Worm (Caenorhabditis elegans) whole organism, mixed stage, embryonic: ENCODE measurements around the gene F47B7.5.

Experiments
- M03D4.4 ChIP-seq: sonication (generic microtip); optimal IDR thresholded peaks from 2 replicates; lab custom pipeline; 2017; ENCODE audit warnings: mild to moderate bottlenecking, missing genetic modification characterization, missing compliant biosample characterization
- bed-3 ChIP-seq: fragments of 200-800 bp; sonication (Bioruptor generic); optimal IDR thresholded peaks from 3 replicates; lab custom pipeline; 2018; ENCODE audit warnings: mild to moderate bottlenecking, missing genetic modification characterization, moderate library complexity, missing compliant biosample characterization
- blmp-1 ChIP-seq: fragments of 150-350 bp; optimal IDR thresholded peaks from 2 replicates; lab custom pipeline; 2014; ENCODE audit warnings: missing biosample characterization, missing genetic modification characterization
- ceh-39 ChIP-seq: fragments of 150-350 bp; optimal IDR thresholded peaks from 2 replicates; lab custom pipeline; 2014; ENCODE audit warnings: missing biosample characterization, missing genetic modification characterization
- ceh-43 ChIP-seq: fragments of 200-800 bp; sonication (Bioruptor generic); optimal IDR thresholded peaks from 2 replicates; lab custom pipeline; 2018; ENCODE audit warnings: mild to moderate bottlenecking, missing genetic modification characterization, moderate library complexity, missing compliant biosample characterization
- ceh-83 ChIP-seq: fragments of 200-800 bp; sonication (Bioruptor generic); optimal IDR thresholded peaks from 2 replicates; lab custom pipeline; 2018; ENCODE audit warnings: mild to moderate bottlenecking, missing genetic modification characterization, missing compliant biosample characterization
- ces-1 ChIP-seq: fragments of 150-350 bp; optimal IDR thresholded peaks from 2 replicates; lab custom pipeline; 2014; ENCODE audit warnings: missing biosample characterization, missing genetic modification reagents, missing genetic modification characterization
- cnd-1 ChIP-seq: fragments of 200-800 bp; sonication (Bioruptor generic); optimal IDR thresholded peaks from 2 replicates; lab custom pipeline; 2018; ENCODE audit warnings: mild to moderate bottlenecking, missing genetic modification characterization, missing compliant biosample characterization
- drap-1 ChIP-seq: fragments of 200-800 bp; sonication (Bioruptor generic); optimal IDR thresholded peaks from 3 replicates; lab custom pipeline; 2018; ENCODE audit warnings: mild to moderate bottlenecking, missing genetic modification characterization, missing compliant biosample characterization
- elt-3 ChIP-seq: fragments of 150-350 bp; optimal IDR thresholded peaks from 2 replicates; lab custom pipeline; 2014; ENCODE audit warnings: missing biosample characterization, missing genetic modification characterization
- flh-1 ChIP-seq: fragments of 200-800 bp; sonication (Bioruptor generic); optimal IDR thresholded peaks from 2 replicates; lab custom pipeline; 2018; ENCODE audit warnings: mild to moderate bottlenecking, missing genetic modification characterization, moderate library complexity, missing compliant biosample characterization
- hlh-1 ChIP-seq: fragments of 150-350 bp; optimal IDR thresholded peaks from 2 replicates; lab custom pipeline; 2014; ENCODE audit warnings: missing biosample characterization, missing genetic modification reagents, missing genetic modification characterization
- lin-13 ChIP-seq: fragments of 150-350 bp; optimal IDR thresholded peaks from 2 replicates; lab custom pipeline; 2014; ENCODE audit warnings: missing biosample characterization, missing genetic modification characterization
- lin-32 ChIP-seq: fragments of 200-800 bp; sonication (Bioruptor generic); optimal IDR thresholded peaks from 2 replicates; lab custom pipeline; 2018; ENCODE audit warnings: mild to moderate bottlenecking, missing genetic modification characterization, missing compliant biosample characterization
- lsy-2 ChIP-seq: fragments of 150-350 bp; optimal IDR thresholded peaks from 2 replicates; lab custom pipeline; 2014; ENCODE audit warnings: missing biosample characterization, missing genetic modification characterization
- mab-5 ChIP-seq: fragments of 150-350 bp; optimal IDR thresholded peaks from 2 replicates; lab custom pipeline; 2014; ENCODE audit warnings: missing biosample characterization, missing genetic modification characterization
- mep-1 ChIP-seq: fragments of 150-350 bp; optimal IDR thresholded peaks from 2 replicates; lab custom pipeline; 2017; ENCODE audit warnings: missing biosample characterization, missing genetic modification reagents, missing genetic modification characterization, inconsistent platforms
- mls-2 ChIP-seq: sonication (generic microtip); optimal IDR thresholded peaks from 2 replicates; lab custom pipeline; 2016; ENCODE audit warnings: mild to moderate bottlenecking, missing genetic modification characterization, moderate library complexity, missing compliant biosample characterization
- nhr-12 ChIP-seq: fragments of 150-350 bp; optimal IDR thresholded peaks from 2 replicates; lab custom pipeline; 2014; ENCODE audit warnings: missing biosample characterization, missing genetic modification characterization
- nhr-2 ChIP-seq: fragments of 150-350 bp; optimal IDR thresholded peaks from 2 replicates; lab custom pipeline; 2014; ENCODE audit warnings: missing biosample characterization, missing genetic modification characterization
- nhr-237 ChIP-seq: fragments of 150-350 bp; optimal IDR thresholded peaks from 2 replicates; lab custom pipeline; 2014; ENCODE audit warnings: missing biosample characterization, missing genetic modification characterization
- nhr-28 ChIP-seq: fragments of 150-350 bp; optimal IDR thresholded peaks from 2 replicates; lab custom pipeline; 2014; ENCODE audit warnings: missing biosample characterization, missing genetic modification characterization
- nhr-76 ChIP-seq: sonication (generic microtip); optimal IDR thresholded peaks from 2 replicates; lab custom pipeline; 2017; ENCODE audit warnings: missing biosample characterization, missing genetic modification characterization
- pha-4 ChIP-seq: fragments of 150-350 bp; optimal IDR thresholded peaks from 2 replicates; lab custom pipeline; 2018; ENCODE audit warnings: missing biosample characterization, missing genetic modification reagents, missing genetic modification characterization
- sem-2 ChIP-seq: fragments of 200-800 bp; sonication (Bioruptor generic); optimal IDR thresholded peaks from 2 replicates; lab custom pipeline; 2018; ENCODE audit warnings: mild to moderate bottlenecking, missing genetic modification characterization, missing compliant biosample characterization
- snpc-4 ChIP-seq: fragments of 150-350 bp; optimal IDR thresholded peaks from 2 replicates; lab custom pipeline; 2014; ENCODE audit warnings: missing biosample characterization, missing genetic modification characterization
- sptf-1 ChIP-seq: sonication (generic microtip); optimal IDR thresholded peaks from 2 replicates; lab custom pipeline; 2017; ENCODE audit warnings: mild to moderate bottlenecking, missing genetic modification characterization, moderate library complexity, missing compliant biosample characterization
- tbx-8 ChIP-seq: fragments of 200-800 bp; sonication (Bioruptor generic); optimal IDR thresholded peaks from 2 replicates; lab custom pipeline; 2018; ENCODE audit warnings: mild to moderate bottlenecking, missing genetic modification characterization, moderate library complexity, missing compliant biosample characterization
- unc-120 ChIP-seq: sonication (generic microtip); optimal IDR thresholded peaks from 2 replicates; lab custom pipeline; 2017; ENCODE audit warnings: missing genetic modification characterization, missing compliant biosample characterization; ENCODE audit not compliant: poor library complexity, severe bottlenecking
- unc-39 ChIP-seq: fragments of 150-350 bp; optimal IDR thresholded peaks from 2 replicates; lab custom pipeline; 2014; ENCODE audit warnings: missing biosample characterization, missing genetic modification characterization
- unc-62 ChIP-seq: fragments of 150-350 bp; optimal IDR thresholded peaks from 2 replicates; lab custom pipeline; 2014; ENCODE audit warnings: missing biosample characterization, missing genetic modification reagents, missing genetic modification characterization
- zip-8 ChIP-seq: fragments of 150-350 bp; optimal IDR thresholded peaks from 2 replicates; lab custom pipeline; 2014; ENCODE audit warnings: missing biosample characterization, missing genetic modification characterization
- ztf-11 ChIP-seq: fragments of 150-350 bp; optimal IDR thresholded peaks from 2 replicates; lab custom pipeline; 2014; ENCODE audit warnings: missing biosample characterization, missing genetic modification characterization

Gene F47B7.5

ce11 chrX:3772405-3772804, 3.8 kb upstream of the F47B7.5 start, which contains the start of gene F47B7.2:
F47B7.2 (plus strand) TSS chrX:3772762.
- no peak for TF ChIP-seq nhr-76 (tag; lab: Kevin White, UChicago)
- no peak for TF ChIP-seq blmp-1
- peak; percentile 52 for TF ChIP-seq mep-1 (tag; lab: Kevin White, UChicago)
- no peak for TF ChIP-seq mls-2 (tag; lab: Kevin White, UChicago)
- TF ChIP-seq nhr-2 (tag; lab: Kevin White, UChicago): no peak
- TF ChIP-seq unc-39: no peak
- TF ChIP-seq flh-1: no peak
- peak; percentile 20 for TF ChIP-seq sptf-1
- peak; percentile 91 for TF ChIP-seq ces-1 (GFP tag; lab: Kevin White, UChicago)
- TF ChIP-seq lin-13 (tag; lab: Kevin White, UChicago): no peak
- TF ChIP-seq zip-8 (tag; lab: Kevin White, UChicago): no peak
- TF ChIP-seq lsy-2 (tag; lab: Kevin White, UChicago): no peak
- no peak for TF ChIP-seq ztf-11
- TF ChIP-seq lin-32 (GFP tag; lab: Kevin White, UChicago): no peak
- TF ChIP-seq nhr-12: no peak

DNA sequence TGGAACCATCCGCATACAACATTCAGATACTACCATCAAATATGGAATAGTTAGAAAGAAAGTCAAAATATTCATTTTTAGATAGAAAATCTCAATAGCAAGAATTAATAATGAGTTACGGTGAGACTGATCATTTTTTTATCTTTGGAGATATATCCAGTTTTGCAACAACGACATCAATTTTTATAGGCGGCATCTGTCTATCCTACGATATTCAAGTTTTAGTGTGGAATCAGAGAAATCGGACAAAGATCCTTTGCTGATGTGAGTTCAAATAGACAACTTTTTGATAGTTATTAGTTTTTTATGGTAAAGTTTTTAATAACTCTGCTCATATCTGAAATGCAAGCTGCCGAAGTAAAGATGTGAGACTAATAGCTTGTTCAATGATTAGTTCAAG, 2.1 kb downstream of the F47B7.5 start, which contains the start of gene F47B7.4:
F47B7.4 (minus strand) TSS at position 101 of the 400 bp plus-strand sequence.
- no peak for TF ChIP-seq tbx-8 (GFP tag; lab: Kevin White, UChicago)
- no peak for TF ChIP-seq lsy-2 (tag; lab: Kevin White, UChicago)
- no peak for TF ChIP-seq blmp-1
- TF ChIP-seq unc-39: no peak
- TF ChIP-seq pha-4 (tag; lab: Kevin White, UChicago): no peak
- TF ChIP-seq snpc-4 (tag; lab: Kevin White, UChicago): no peak
- TF ChIP-seq unc-62: no peak
- TF ChIP-seq mab-5 (tag; lab: Kevin White, UChicago): no peak
- no peak for TF ChIP-seq sem-2 (GFP tag; lab: Kevin White, UChicago)
- TF ChIP-seq nhr-237: no peak
- TF ChIP-seq ztf-11: no peak
- TF ChIP-seq hlh-1 (tag; lab: Kevin White, UChicago): no peak
- no peak for TF ChIP-seq nhr-28 (tag; lab: Kevin White, UChicago)
- no peak for TF ChIP-seq elt-3 (tag; lab: Kevin White, UChicago)
- no peak for TF ChIP-seq mep-1 (tag; lab: Kevin White, UChicago)
- no peak for TF ChIP-seq ceh-43 (GFP tag; lab: Kevin White, UChicago)
- TF ChIP-seq nhr-2 (tag; lab: Kevin White, UChicago): no peak
- TF ChIP-seq M03D4.4 (tag; lab: Kevin White, UChicago): no peak
- TF ChIP-seq ceh-39 (tag; lab: Kevin White, UChicago): no peak

DNA sequence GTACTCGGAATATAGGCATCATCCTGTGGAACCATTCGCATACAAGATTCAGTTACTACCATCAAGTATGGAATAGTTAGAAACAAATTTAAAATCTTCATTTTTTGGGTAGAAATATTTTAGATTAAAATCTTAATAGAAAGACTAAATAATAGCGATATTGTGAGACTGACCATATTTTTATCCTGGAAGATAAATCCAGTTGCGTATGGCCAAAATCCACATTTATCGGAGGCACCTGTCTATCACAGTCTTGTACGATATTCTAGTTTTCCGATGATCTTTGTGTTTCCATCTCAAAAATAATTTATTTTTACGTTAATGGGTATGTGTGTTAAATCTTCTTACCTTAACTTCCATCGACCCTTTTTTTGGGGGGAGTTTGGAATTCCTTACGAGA, 4.3 kb downstream of the F47B7.5 start, which contains the start of gene F47B7.3:
F47B7.3 (minus strand) TSS at position 101 of the 400 bp plus-strand sequence.
- TF ChIP-seq unc-62 (no peak), drap-1 (GFP tag; lab: Kevin White, UChicago) (no peak), mep-1 (tag; lab: Kevin White, UChicago) (no peak), blmp-1 (no peak), sem-2 (GFP tag; lab: Kevin White, UChicago) (no peak), zip-8 (tag; lab: Kevin White, UChicago) (no peak), cnd-1 (tag; lab: Kevin White, UChicago) (no peak), ces-1 (GFP tag; lab: Kevin White, UChicago) (no peak), nhr-237 (no peak), nhr-12 (no peak), M03D4.4 (tag; lab: Kevin White, UChicago) (no peak), elt-3 (tag; lab: Kevin White, UChicago) (no peak), sptf-1 (no peak)

ce11 chrX:3762410-3762809, 6.2 kb downstream of the F47B7.5 start, which contains the start of gene T14G12.11:
T14G12.11 (minus strand) TSS chrX:3762547.
- TF ChIP-seq hlh-1 (tag; lab: Kevin White, UChicago) (no peak), ceh-39 (tag; lab: Kevin White, UChicago) (no peak), sptf-1 (no peak), tbx-8 (GFP tag; lab: Kevin White, UChicago) (no peak), bed-3 (GFP tag; lab: Kevin White, UChicago) (no peak), mab-5 (tag; lab: Kevin White, UChicago) (no peak), mep-1 (tag; lab: Kevin White, UChicago) (no peak), nhr-28 (tag; lab: Kevin White, UChicago) (no peak), unc-62 (no peak), ztf-11 (no peak), nhr-2 (tag; lab: Kevin White, UChicago) (no peak), mls-2 (tag; lab: Kevin White, UChicago) (no peak), lin-32 (GFP tag; lab: Kevin White, UChicago) (no peak), ceh-43 (GFP tag; lab: Kevin White, UChicago) (no peak), nhr-76 (tag; lab: Kevin White, UChicago) (no peak), unc-120 (tag; lab: Kevin White, UChicago) (no peak), ces-1 (GFP tag; lab: Kevin White, UChicago) (no peak), ceh-83 (GFP tag; lab: Kevin White, UChicago) (no peak), drap-1 (GFP tag; lab: Kevin White, UChicago) (no peak)
